Fruit fly (Drosophila melanogaster) whole organism, embryonic: ENCODE measurements around the gene Tsf2.

ENCODE experiments used
- CG10431 ChIP-seq: fragments of 200-800 bp; sonication (Bioruptor generic); optimal IDR thresholded peaks from 3 replicates; lab custom pipeline; 2018; ENCODE audit warnings: missing biosample characterization, mild to moderate bottlenecking, missing genetic modification characterization
- CG10462 ChIP-seq: fragments of 200-800 bp; sonication (Bioruptor generic); optimal IDR thresholded peaks from 2 replicates; lab custom pipeline; 2016; ENCODE audit warnings: missing biosample characterization, missing genetic modification characterization
- CG10654 ChIP-seq: fragments of 200-800 bp; sonication (Bioruptor generic); optimal IDR thresholded peaks from 2 replicates; lab custom pipeline; 2016; ENCODE audit warnings: missing biosample characterization, missing genetic modification characterization
- CG12391 ChIP-seq: fragments of 200-800 bp; sonication (Bioruptor generic); optimal IDR thresholded peaks from 3 replicates; lab custom pipeline; 2018; ENCODE audit warnings: missing biosample characterization, mild to moderate bottlenecking, missing genetic modification characterization, moderate library complexity
- CG12942 ChIP-seq: fragments of 200-800 bp; sonication (Bioruptor generic); optimal IDR thresholded peaks from 3 replicates; lab custom pipeline; 2016; ENCODE audit warnings: missing biosample characterization, missing genetic modification characterization
- CG13624 ChIP-seq: fragments of 200-800 bp; sonication (Bioruptor generic); optimal IDR thresholded peaks from 2 replicates; lab custom pipeline; 2016; ENCODE audit warnings: missing biosample characterization, missing genetic modification characterization
- CG16815 ChIP-seq: fragments of 200-800 bp; sonication (Bioruptor generic); optimal IDR thresholded peaks from 3 replicates; lab custom pipeline; 2017; ENCODE audit warnings: missing biosample characterization, mild to moderate bottlenecking, missing genetic modification characterization
- CG17328 ChIP-seq: fragments of 200-800 bp; sonication (Bioruptor generic); IDR thresholded peaks from 2 replicates; pipeline ENCODE4 v1.3.6; 2022; ENCODE audit warnings: missing biosample characterization, missing genetic modification characterization
- CG17912 ChIP-seq: fragments of 200-800 bp; sonication (Bioruptor generic); optimal IDR thresholded peaks from 2 replicates; lab custom pipeline; 2018; ENCODE audit warnings: missing biosample characterization, mild to moderate bottlenecking, missing genetic modification characterization
- CG1832 ChIP-seq: fragments of 200-800 bp; sonication (Bioruptor generic); optimal IDR thresholded peaks from 2 replicates; lab custom pipeline; 2017; ENCODE audit warnings: missing biosample characterization, mild to moderate bottlenecking, missing genetic modification characterization, inconsistent platforms
- CG18476 ChIP-seq: fragments of 200-800 bp; sonication (Bioruptor generic); optimal IDR thresholded peaks from 2 replicates; lab custom pipeline; 2016; ENCODE audit warnings: missing biosample characterization, mild to moderate bottlenecking, missing genetic modification characterization
- CG32532 ChIP-seq: fragments of 200-800 bp; sonication (Bioruptor generic); IDR thresholded peaks from 2 replicates; pipeline ENCODE4 v1.3.6; 2022; ENCODE audit warnings: missing biosample characterization, missing genetic modification characterization
- CG33213 ChIP-seq: fragments of 200-800 bp; sonication (Bioruptor generic); optimal IDR thresholded peaks from 3 replicates; lab custom pipeline; 2016; ENCODE audit warnings: missing biosample characterization, missing genetic modification characterization
- CG3995 ChIP-seq: fragments of 200-800 bp; sonication (Bioruptor generic); optimal IDR thresholded peaks from 3 replicates; lab custom pipeline; 2016; ENCODE audit warnings: missing biosample characterization, missing genetic modification characterization
- CG4424 ChIP-seq: fragments of 200-800 bp; sonication (Bioruptor generic); optimal IDR thresholded peaks from 3 replicates; lab custom pipeline; 2016; ENCODE audit warnings: missing biosample characterization, missing genetic modification characterization
- CG5953 ChIP-seq: fragments of 200-800 bp; sonication (Bioruptor generic); IDR thresholded peaks from 2 replicates; pipeline ENCODE4 v1.3.6; 2022; ENCODE audit warnings: missing biosample characterization, missing genetic modification characterization
- CG7556 ChIP-seq: fragments of 200-800 bp; sonication (Bioruptor generic); optimal IDR thresholded peaks from 2 replicates; lab custom pipeline; 2017; ENCODE audit warnings: missing biosample characterization, mild to moderate bottlenecking, missing genetic modification characterization
- CG7963 ChIP-seq: fragments of 200-800 bp; sonication (Bioruptor generic); IDR thresholded peaks from 3 replicates; pipeline ENCODE4 v1.3.6; 2022; ENCODE audit warnings: missing biosample characterization, missing genetic modification characterization; ENCODE audit not compliant: partially characterized antibody
- CG7987 ChIP-seq: fragments of 200-800 bp; sonication (Bioruptor generic); optimal IDR thresholded peaks from 2 replicates; lab custom pipeline; 2018; ENCODE audit warnings: missing biosample characterization, mild to moderate bottlenecking, missing genetic modification characterization, moderate library complexity
- CG8089 ChIP-seq: fragments of 200-800 bp; sonication (Bioruptor generic); optimal IDR thresholded peaks from 3 replicates; lab custom pipeline; 2016; ENCODE audit warnings: missing biosample characterization, missing genetic modification characterization
- CG8924 ChIP-seq: fragments of 200-800 bp; optimal IDR thresholded peaks from 3 replicates; lab custom pipeline; 2019; ENCODE audit warnings: missing biosample characterization, mild to moderate bottlenecking, missing genetic modification characterization, moderate library complexity
- Doc2 ChIP-seq: fragments of 200-800 bp; sonication (Bioruptor generic); IDR thresholded peaks from 2 replicates; pipeline ENCODE4 v1.3.6; 2022; ENCODE audit warnings: missing biosample characterization, missing genetic modification characterization
- Doc3 ChIP-seq: fragments of 200-800 bp; sonication (Bioruptor generic); IDR thresholded peaks from 3 replicates; pipeline ENCODE4 v1.3.6; 2022; ENCODE audit warnings: missing biosample characterization, missing genetic modification characterization; ENCODE audit not compliant: partially characterized antibody
- Ets97D ChIP-seq: fragments of 200-800 bp; sonication (Bioruptor generic); optimal IDR thresholded peaks from 3 replicates; lab custom pipeline; 2016; ENCODE audit warnings: missing biosample characterization, missing genetic modification characterization
- Fer3 ChIP-seq: fragments of 200-800 bp; sonication (Bioruptor generic); optimal IDR thresholded peaks from 2 replicates; lab custom pipeline; 2018; ENCODE audit warnings: missing biosample characterization, mild to moderate bottlenecking, missing genetic modification characterization, moderate library complexity
- H15 ChIP-seq: fragments of 200-800 bp; sonication (Bioruptor generic); IDR thresholded peaks from 3 replicates; pipeline ENCODE4 v1.3.6; 2022; ENCODE audit warnings: missing biosample characterization, missing genetic modification characterization
- Nf-YA ChIP-seq: fragments of 200-800 bp; sonication (Bioruptor generic); IDR thresholded peaks from 2 replicates; pipeline ENCODE4 v1.3.6; 2022; ENCODE audit warnings: missing biosample characterization, missing genetic modification characterization
- Opbp ChIP-seq: fragments of 200-800 bp; sonication (Bioruptor generic); IDR thresholded peaks from 3 replicates; pipeline ENCODE4 v1.3.6; 2022; ENCODE audit warnings: missing biosample characterization, missing genetic modification characterization; ENCODE audit not compliant: partially characterized antibody
- Sox102F ChIP-seq: fragments of 200-800 bp; sonication (Bioruptor generic); optimal IDR thresholded peaks from 2 replicates; lab custom pipeline; 2018; ENCODE audit warnings: missing biosample characterization, mild to moderate bottlenecking, missing genetic modification characterization, moderate library complexity
- Sry-δ ChIP-seq: fragments of 200-800 bp; sonication (Bioruptor generic); optimal IDR thresholded peaks from 2 replicates; lab custom pipeline; 2016; ENCODE audit warnings: missing biosample characterization, missing genetic modification characterization
- Ssrp ChIP-seq: fragments of 200-800 bp; sonication (Bioruptor generic); optimal IDR thresholded peaks from 2 replicates; lab custom pipeline; 2018; ENCODE audit warnings: missing biosample characterization, mild to moderate bottlenecking, missing genetic modification characterization, moderate library complexity
- Xrp1 ChIP-seq: fragments of 200-800 bp; sonication (Bioruptor generic); IDR thresholded peaks from 2 replicates; pipeline ENCODE4 v1.3.6; 2022; ENCODE audit warnings: missing biosample characterization, missing genetic modification characterization
- ac ChIP-seq: fragments of 200-800 bp; sonication (Bioruptor generic); optimal IDR thresholded peaks from 3 replicates; lab custom pipeline; 2017; ENCODE audit warnings: missing biosample characterization, mild to moderate bottlenecking, missing genetic modification characterization
- al ChIP-seq: fragments of 200-800 bp; sonication (Bioruptor generic); IDR thresholded peaks from 2 replicates; pipeline ENCODE4 v1.3.6; 2022; ENCODE audit warnings: missing biosample characterization, missing genetic modification characterization
- aop ChIP-seq: fragments of 200-800 bp; sonication (Bioruptor generic); IDR thresholded peaks from 2 replicates; pipeline ENCODE4 v1.3.6; 2022; ENCODE audit warnings: missing biosample characterization, missing genetic modification characterization
- bsh ChIP-seq, 2 experiments: fragments of 200-800 bp; sonication (Bioruptor generic); optimal IDR thresholded peaks; 2 replicates each; lab custom pipeline; 2017 to 2018; ENCODE audit warnings: mild to moderate bottlenecking in 2 of 2, missing biosample characterization in 2 of 2, missing genetic modification characterization in 2 of 2, moderate library complexity in 1 of 2
- dmrt99B ChIP-seq: fragments of 200-800 bp; sonication (Bioruptor generic); optimal IDR thresholded peaks from 2 replicates; lab custom pipeline; 2018; ENCODE audit warnings: missing biosample characterization, mild to moderate bottlenecking, missing genetic modification characterization, moderate library complexity
- en ChIP-seq: fragments of 200-800 bp; sonication (Bioruptor generic); optimal IDR thresholded peaks from 2 replicates; lab custom pipeline; 2016; ENCODE audit warnings: missing biosample characterization, missing genetic modification characterization
- h ChIP-seq: fragments of >200 bp; optimal IDR thresholded peaks from 2 replicates; lab custom pipeline; 2017
- hkb ChIP-seq, 2 experiments: fragments of 200-800 bp in 1 of 2; fragments of >200 bp in 1 of 2; sonication (Bioruptor generic) in 1 of 2; IDR thresholded peaks in 1 of 2; optimal IDR thresholded peaks in 1 of 2; 2 replicates each; pipeline versions ENCODE4 v1.3.6 to Lab custom; 2017 to 2022; ENCODE audit warnings: missing biosample characterization in 1 of 2, missing genetic modification characterization in 1 of 2
- jing ChIP-seq: fragments of 200-800 bp; sonication (Bioruptor generic); optimal IDR thresholded peaks from 2 replicates; lab custom pipeline; 2018; ENCODE audit warnings: missing biosample characterization, mild to moderate bottlenecking, missing genetic modification characterization
- kah ChIP-seq: fragments of 200-800 bp; sonication (Bioruptor generic); optimal IDR thresholded peaks from 2 replicates; lab custom pipeline; 2018; ENCODE audit warnings: missing biosample characterization, mild to moderate bottlenecking, missing genetic modification characterization
- ken ChIP-seq: fragments of 200-800 bp; sonication (Bioruptor generic); IDR thresholded peaks from 3 replicates; pipeline ENCODE4 v1.3.6; 2022; ENCODE audit warnings: missing biosample characterization, missing genetic modification characterization
- lola ChIP-seq, 3 experiments: fragments of >200 bp in 2 of 3; fragments of 200-800 bp in 1 of 3; sonication (Bioruptor generic) in 1 of 3; optimal IDR thresholded peaks; 2 replicates each; lab custom pipeline; 2017 to 2019; ENCODE audit warnings: missing biosample characterization in 3 of 3, missing genetic modification characterization in 3 of 3, mild to moderate bottlenecking in 1 of 3, moderate library complexity in 1 of 3
- org-1 ChIP-seq: fragments of 200-800 bp; sonication (Bioruptor generic); optimal IDR thresholded peaks from 2 replicates; lab custom pipeline; 2017; ENCODE audit warnings: missing biosample characterization, missing genetic modification characterization
- peb ChIP-seq: fragments of 200-800 bp; sonication (Bioruptor generic); IDR thresholded peaks from 2 replicates; pipeline ENCODE4 v1.3.6; 2022; ENCODE audit warnings: missing biosample characterization, missing genetic modification characterization
- ssp ChIP-seq: fragments of 200-800 bp; sonication (Bioruptor generic); IDR thresholded peaks from 2 replicates; pipeline ENCODE4 v1.3.6; 2022; ENCODE audit warnings: missing biosample characterization, missing genetic modification characterization
- trh ChIP-seq: fragments of 200-800 bp; sonication (Bioruptor generic); optimal IDR thresholded peaks from 2 replicates; lab custom pipeline; 2016; ENCODE audit warnings: missing biosample characterization, missing genetic modification characterization
- unc-4 ChIP-seq: fragments of 200-800 bp; sonication (Bioruptor generic); IDR thresholded peaks from 2 replicates; pipeline ENCODE4 v1.3.6; 2022; ENCODE audit warnings: missing biosample characterization, missing genetic modification characterization; ENCODE audit not compliant: partially characterized antibody
- usp ChIP-seq: fragments of >200 bp; optimal IDR thresholded peaks from 2 replicates; lab custom pipeline; 2017; ENCODE audit warnings: missing biosample characterization, missing genetic modification characterization

The Tsf2 gene

dm6 chr3L:12572366-12572765 lies 38.8 kb upstream of the Tsf2 start, which contains the start of gene sowah (continued):
- no peak for TF ChIP-seq CG7963 (GFP tag; lab: Robert Waterston, UW)
- TF ChIP-seq CG18476 (GFP tag; lab: Kevin White, UChicago), result no peak
- no peak for TF ChIP-seq aop (GFP tag; lab: Robert Waterston, UW)
- peak; percentile 32 for TF ChIP-seq Ssrp (tag; lab: Kevin White, UChicago)
- no peak for TF ChIP-seq CG10431
- TF ChIP-seq ac (GFP tag; lab: Kevin White, UChicago), result no peak
- TF ChIP-seq lola (GFP tag; optimal IDR thresholded peaks at IDR 0.05; lab: Kevin White, UChicago), result peak in 1 of 3 experiments; percentile 3
- peak; percentile 65; the same call in 2 of the 3 replicates for TF ChIP-seq Opbp (GFP tag; lab: Robert Waterston, UW)
- peak in 1 of 2 experiments; percentile 15 for TF ChIP-seq bsh (GFP tag; optimal IDR thresholded peaks at IDR 0.05; lab: Kevin White, UChicago)
- TF ChIP-seq CG7987 (GFP tag; lab: Kevin White, UChicago), result peak; percentile 43
- peak; percentile 68; the same call in 2 of the 3 replicates for TF ChIP-seq ken (GFP tag; lab: Robert Waterston, UW)
- TF ChIP-seq jing (GFP tag; lab: Kevin White, UChicago), result peak; percentile 21
- TF ChIP-seq H15 (GFP tag; lab: Robert Waterston, UW), result no peak
- no peak for TF ChIP-seq unc-4 (GFP tag; lab: Robert Waterston, UW)
- TF ChIP-seq kah, result peak; percentile 25
- no peak for TF ChIP-seq CG5953 (GFP tag; lab: Robert Waterston, UW)
- peak; percentile 38 for TF ChIP-seq Fer3 (tag; lab: Kevin White, UChicago)
- no peak for TF ChIP-seq Doc3
- no peak for TF ChIP-seq peb (GFP tag; lab: Robert Waterston, UW)
- no peak for TF ChIP-seq h
- no peak for TF ChIP-seq en
- no peak for TF ChIP-seq CG7556 (GFP tag; lab: Kevin White, UChicago)
- TF ChIP-seq CG17912 (GFP tag; lab: Kevin White, UChicago), result peak; percentile 41
- TF ChIP-seq CG8924 (tag; lab: Kevin White, UChicago), result peak; percentile 45
- peak; percentile 74 for TF ChIP-seq CG33213 (GFP tag; lab: Kevin White, UChicago)
- TF ChIP-seq CG12942 (GFP tag; lab: Kevin White, UChicago), result peak; percentile 45
- peak; percentile 21 for TF ChIP-seq Sox102F (GFP tag; lab: Kevin White, UChicago)
- TF ChIP-seq CG3995 (GFP tag; lab: Kevin White, UChicago), result peak; percentile 73
- no peak for TF ChIP-seq Nf-YA
- TF ChIP-seq ssp, result 0 out of 2 replicates have a peak, but pooled peaks have one; percentile 6
- TF ChIP-seq CG17328 (GFP tag; lab: Robert Waterston, UW), result 0 out of 2 replicates have a peak, but pooled peaks have one; percentile 12
- no peak for TF ChIP-seq CG1832 (GFP tag; lab: Kevin White, UChicago)
- TF ChIP-seq CG12391 (tag; lab: Kevin White, UChicago), result peak; percentile 39
- no peak for TF ChIP-seq Doc2 (GFP tag; lab: Robert Waterston, UW)
- TF ChIP-seq usp (GFP tag; lab: Kevin White, UChicago), result no peak
- TF ChIP-seq trh (GFP tag; lab: Kevin White, UChicago), result peak; percentile 27
- TF ChIP-seq Ets97D (GFP tag; lab: Kevin White, UChicago), result peak; percentile 77
- no peak for TF ChIP-seq CG16815 (GFP tag; lab: Kevin White, UChicago)
- no peak for TF ChIP-seq CG10462 (GFP tag; lab: Kevin White, UChicago)
- TF ChIP-seq CG10654 (GFP tag; lab: Kevin White, UChicago), result peak; percentile 46
- no peak for TF ChIP-seq al (GFP tag; lab: Robert Waterston, UW)
- TF ChIP-seq Sry-δ (GFP tag; lab: Kevin White, UChicago), result peak; percentile 52
- peak; percentile 17 for TF ChIP-seq dmrt99B (tag; lab: Kevin White, UChicago)
- TF ChIP-seq hkb (optimal IDR thresholded peaks at IDR 0.05; lab: Kevin White, UChicago), result no peak
- no peak for TF ChIP-seq hkb (GFP tag; IDR thresholded peaks at IDR 0.05; lab: Robert Waterston, UW)
- peak; percentile 52 for TF ChIP-seq CG13624
- TF ChIP-seq CG8089 (GFP tag; lab: Kevin White, UChicago), result peak; percentile 61
- peak; percentile 43 for TF ChIP-seq CG4424
- TF ChIP-seq Xrp1 (GFP tag; lab: Robert Waterston, UW), result peak; percentile 48; the same call in 1 of the 2 replicates
- TF ChIP-seq org-1 (GFP tag; lab: Kevin White, UChicago), result no peak
- TF ChIP-seq CG32532, result peak; percentile 42; the same call in 1 of the 2 replicates
